Worm (Caenorhabditis elegans): ENCODE measurements around the gene F14F9.3.

Gene F14F9.3

ce11 chrV:5150880-5151279, 12.9 kb downstream of the F14F9.3 start, which contains the start of gene srh-130:
srh-130 (plus strand) TSS chrV:5151180.
- TF ChIP-seq ref-1 (GFP tag; conservative IDR thresholded peaks at IDR 0.05) = no peak
- no peak for TF ChIP-seq tab-1 (GFP tag; IDR thresholded peaks at IDR 0.05)
- TF ChIP-seq ztf-23 (GFP tag; IDR thresholded peaks at IDR 0.05) = no peak
- no peak for TF ChIP-seq T22C8.4 (GFP tag; IDR thresholded peaks at IDR 0.05)
- no peak for TF ChIP-seq cog-1 (tag; optimal IDR thresholded peaks at IDR 0.05)
- TF ChIP-seq ztf-29 (GFP tag; IDR thresholded peaks at IDR 0.05) = no peak
- no peak for TF ChIP-seq med-1 (GFP tag; optimal IDR thresholded peaks at IDR 0.05; ENCODE audit: insufficient read depth)

- TF ChIP-seq T22C8.4 (GFP tag; IDR thresholded peaks at IDR 0.05) = no peak
- no peak for TF ChIP-seq flt-1 (GFP tag; IDR thresholded peaks at IDR 0.05)
- TF ChIP-seq tab-1 (GFP tag; IDR thresholded peaks at IDR 0.05) = no peak
- no peak for TF ChIP-seq ztf-29 (GFP tag; IDR thresholded peaks at IDR 0.05)
- no peak for TF ChIP-seq ztf-23 (GFP tag; IDR thresholded peaks at IDR 0.05)
- TF ChIP-seq klf-2 (GFP tag; conservative IDR thresholded peaks at IDR 0.05) = no peak
- no peak for TF ChIP-seq ref-1 (GFP tag; conservative IDR thresholded peaks at IDR 0.05)
- TF ChIP-seq cog-1 (tag; optimal IDR thresholded peaks at IDR 0.05) = no peak
These were observed 17.5 kb downstream of the F14F9.3 start, which contains the start of gene srx-38 for ce11 chrV:5155516-5155915. srx-38 (minus strand) TSS chrV:5155616.

DNA sequence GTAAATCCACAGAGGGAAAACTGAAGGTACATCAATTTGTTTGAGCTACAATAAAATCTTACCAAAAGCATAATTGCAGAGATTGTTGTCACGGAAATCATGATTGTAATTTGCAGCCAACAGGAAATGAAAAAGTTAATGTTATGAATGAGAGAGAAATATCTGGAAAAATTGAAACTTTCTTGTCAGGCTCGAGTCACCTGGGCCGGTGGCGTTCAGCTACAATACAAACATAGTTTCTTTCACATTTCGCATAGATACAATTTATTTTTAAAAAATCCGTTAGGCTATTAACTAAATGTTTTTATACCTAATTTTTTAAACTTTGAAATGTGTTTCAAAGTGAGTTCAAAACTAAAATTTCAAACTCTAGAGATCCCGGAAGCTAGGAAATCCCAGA, 19.6 kb downstream of the F14F9.3 start, which contains the start of gene srx-39:
srx-39 (minus strand) TSS at position 101 of the 400 bp plus-strand sequence.
- TF ChIP-seq cog-1 (tag; optimal IDR thresholded peaks at IDR 0.05) (no peak), tab-1 (GFP tag; IDR thresholded peaks at IDR 0.05) (no peak), ref-1 (GFP tag; conservative IDR thresholded peaks at IDR 0.05) (no peak), ztf-23 (GFP tag; IDR thresholded peaks at IDR 0.05) (no peak), klf-2 (GFP tag; conservative IDR thresholded peaks at IDR 0.05) (no peak), flt-1 (GFP tag; IDR thresholded peaks at IDR 0.05) (no peak), med-1 (GFP tag; optimal IDR thresholded peaks at IDR 0.05; ENCODE audit: insufficient read depth) (no peak), T22C8.4 (GFP tag; IDR thresholded peaks at IDR 0.05) (no peak)

- TF ChIP-seq ref-1 (GFP tag; conservative IDR thresholded peaks at IDR 0.05) = no peak
- no peak for TF ChIP-seq flt-1 (GFP tag; IDR thresholded peaks at IDR 0.05)
- no peak for TF ChIP-seq ztf-29 (GFP tag; IDR thresholded peaks at IDR 0.05)
- TF ChIP-seq T22C8.4 (GFP tag; IDR thresholded peaks at IDR 0.05) = no peak
- TF ChIP-seq ztf-23 (GFP tag; IDR thresholded peaks at IDR 0.05) = no peak
- TF ChIP-seq klf-2 (GFP tag; conservative IDR thresholded peaks at IDR 0.05) = no peak
- TF ChIP-seq tab-1 (GFP tag; IDR thresholded peaks at IDR 0.05) = no peak
- no peak for TF ChIP-seq med-1 (GFP tag; optimal IDR thresholded peaks at IDR 0.05; ENCODE audit: insufficient read depth)
- no peak for TF ChIP-seq cog-1 (tag; optimal IDR thresholded peaks at IDR 0.05)
These were observed 20.3 kb downstream of the F14F9.3 start, which contains the start of gene abu-15 for ce11 chrV:5158302-5158701. abu-15 (plus strand) TSS chrV:5158602.

DNA sequence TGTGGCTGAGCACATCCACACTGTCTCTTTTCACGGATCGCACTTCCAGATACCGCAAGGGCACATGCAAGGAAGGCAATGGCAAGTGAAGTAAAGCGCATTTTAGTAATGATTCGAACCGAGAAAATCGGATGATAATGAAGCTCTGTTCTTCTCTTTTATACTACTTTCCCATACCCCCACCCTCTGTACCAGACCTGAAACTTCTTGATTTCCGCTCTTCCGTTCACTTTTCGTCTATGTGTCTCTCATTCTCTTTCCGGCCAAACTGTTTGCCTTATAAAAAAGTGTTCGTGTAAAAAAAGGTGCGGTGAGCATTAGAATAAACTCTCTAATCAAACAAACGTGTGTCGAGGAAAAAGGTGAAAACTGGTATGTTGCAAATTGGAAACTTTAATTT, 23.8 kb downstream of the F14F9.3 start, which contains the start of gene abu-6:
abu-6 (minus strand) TSS at position 101 of the 400 bp plus-strand sequence.
- TF ChIP-seq tab-1 (GFP tag; IDR thresholded peaks at IDR 0.05) (no peak), T22C8.4 (GFP tag; IDR thresholded peaks at IDR 0.05) (no peak), klf-2 (GFP tag; conservative IDR thresholded peaks at IDR 0.05) (no peak), cog-1 (tag; optimal IDR thresholded peaks at IDR 0.05) (no peak), ztf-29 (GFP tag; IDR thresholded peaks at IDR 0.05) (no peak), ref-1 (GFP tag; conservative IDR thresholded peaks at IDR 0.05) (no peak), med-1 (GFP tag; optimal IDR thresholded peaks at IDR 0.05; ENCODE audit: insufficient read depth) (no peak), ztf-23 (GFP tag; IDR thresholded peaks at IDR 0.05) (no peak), flt-1 (GFP tag; IDR thresholded peaks at IDR 0.05) (no peak)

ce11 chrV:5164682-5165081, 26.7 kb downstream of the F14F9.3 start, which contains the start of gene abu-7:
abu-7 (minus strand) TSS chrV:5164782.
- TF ChIP-seq ztf-23 (GFP tag; IDR thresholded peaks at IDR 0.05) (no peak), flt-1 (GFP tag; IDR thresholded peaks at IDR 0.05) (no peak), klf-2 (GFP tag; conservative IDR thresholded peaks at IDR 0.05) (no peak), T22C8.4 (GFP tag; IDR thresholded peaks at IDR 0.05) (no peak), cog-1 (tag; optimal IDR thresholded peaks at IDR 0.05) (no peak), tab-1 (GFP tag; IDR thresholded peaks at IDR 0.05) (no peak), ztf-29 (GFP tag; IDR thresholded peaks at IDR 0.05) (no peak), med-1 (GFP tag; optimal IDR thresholded peaks at IDR 0.05; ENCODE audit: insufficient read depth) (no peak), ref-1 (GFP tag; conservative IDR thresholded peaks at IDR 0.05) (no peak)

ce11 chrV:5165426-5165825, 27.4 kb downstream of the F14F9.3 start, which contains the start of gene srw-140:
srw-140 (plus strand) TSS chrV:5165726.
- TF ChIP-seq ztf-23 (GFP tag; IDR thresholded peaks at IDR 0.05) = no peak
- TF ChIP-seq flt-1 (GFP tag; IDR thresholded peaks at IDR 0.05) = no peak

- no peak for TF ChIP-seq ztf-29 (GFP tag; IDR thresholded peaks at IDR 0.05)
- no peak for TF ChIP-seq cog-1 (tag; optimal IDR thresholded peaks at IDR 0.05)
- TF ChIP-seq ref-1 (GFP tag; conservative IDR thresholded peaks at IDR 0.05) = no peak
- TF ChIP-seq klf-2 (GFP tag; conservative IDR thresholded peaks at IDR 0.05) = no peak
- TF ChIP-seq ztf-23 (GFP tag; IDR thresholded peaks at IDR 0.05) = no peak
- TF ChIP-seq flt-1 (GFP tag; IDR thresholded peaks at IDR 0.05) = no peak
- no peak for TF ChIP-seq med-1 (GFP tag; optimal IDR thresholded peaks at IDR 0.05; ENCODE audit: insufficient read depth)
- TF ChIP-seq tab-1 (GFP tag; IDR thresholded peaks at IDR 0.05) = no peak
These were observed 31.6 kb downstream of the F14F9.3 start, which contains the start of gene srt-64 for ce11 chrV:5169586-5169985. srt-64 (minus strand) TSS chrV:5169686.

ce11 chrV:5172833-5173232, 34.8 kb downstream of the F14F9.3 start, which contains the start of gene srt-65:
srt-65 (minus strand) TSS chrV:5172933.
- TF ChIP-seq med-1 (GFP tag; optimal IDR thresholded peaks at IDR 0.05; ENCODE audit: insufficient read depth) (no peak), tab-1 (GFP tag; IDR thresholded peaks at IDR 0.05) (no peak), cog-1 (tag; optimal IDR thresholded peaks at IDR 0.05) (no peak), ztf-29 (GFP tag; IDR thresholded peaks at IDR 0.05) (no peak), ztf-23 (GFP tag; IDR thresholded peaks at IDR 0.05) (no peak), T22C8.4 (GFP tag; IDR thresholded peaks at IDR 0.05) (no peak), ref-1 (GFP tag; conservative IDR thresholded peaks at IDR 0.05) (no peak), klf-2 (GFP tag; conservative IDR thresholded peaks at IDR 0.05) (no peak), flt-1 (GFP tag; IDR thresholded peaks at IDR 0.05) (no peak)

- no peak for TF ChIP-seq ztf-29 (GFP tag; IDR thresholded peaks at IDR 0.05)
- no peak for TF ChIP-seq cog-1 (tag; optimal IDR thresholded peaks at IDR 0.05)
- TF ChIP-seq ztf-23 (GFP tag; IDR thresholded peaks at IDR 0.05) = no peak
- TF ChIP-seq tab-1 (GFP tag; IDR thresholded peaks at IDR 0.05) = no peak
- TF ChIP-seq klf-2 (GFP tag; conservative IDR thresholded peaks at IDR 0.05) = no peak
- no peak for TF ChIP-seq T22C8.4 (GFP tag; IDR thresholded peaks at IDR 0.05)
- no peak for TF ChIP-seq flt-1 (GFP tag; IDR thresholded peaks at IDR 0.05)
- TF ChIP-seq ref-1 (GFP tag; conservative IDR thresholded peaks at IDR 0.05) = no peak
- no peak for TF ChIP-seq med-1 (GFP tag; optimal IDR thresholded peaks at IDR 0.05; ENCODE audit: insufficient read depth)
These were observed 39.2 kb downstream of the F14F9.3 start, which contains the start of gene ugt-51 for ce11 chrV:5177209-5177608. ugt-51 (minus strand) TSS chrV:5177309.
